Worm (Caenorhabditis elegans): ENCODE results near the gene gst-21.
A peak's percentile ranks its signal among the peaks of the same experiment; 100 is the strongest.

gst-21 gene

DNA sequence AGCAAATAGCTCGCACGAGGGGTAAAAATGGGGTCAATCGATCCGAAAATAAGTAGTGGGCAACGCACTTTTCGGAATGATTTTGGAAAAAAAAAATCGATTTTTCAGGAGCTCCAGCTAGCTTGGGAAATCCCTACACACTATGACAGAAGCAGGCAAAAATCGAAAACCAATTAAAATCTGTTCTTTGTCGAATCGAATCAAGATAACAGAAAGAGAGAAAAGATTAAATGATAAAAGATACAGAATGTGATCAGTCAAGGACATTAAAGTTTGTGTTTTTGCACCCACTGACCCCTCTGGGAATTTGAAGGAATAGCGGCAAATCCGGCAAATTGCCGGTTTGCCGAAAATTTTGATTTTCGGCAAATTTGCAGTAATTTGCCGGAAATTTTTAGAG lies 35.6 kb upstream of the gst-21 start:
- TF ChIP-seq C06A6.2 (GFP tag; conservative IDR thresholded peaks at IDR 0.05) (no peak), ceh-27 (GFP tag; optimal IDR thresholded peaks at IDR 0.05) (no peak), ztf-3 (GFP tag; optimal IDR thresholded peaks at IDR 0.05) (no peak), let-526 (GFP tag; IDR thresholded peaks at IDR 0.05) (no peak), rcor-1 (GFP tag; IDR thresholded peaks at IDR 0.05) (no peak), ama-1 (optimal IDR thresholded peaks at IDR 0.05) (no peak), ama-1 (GFP tag; optimal IDR thresholded peaks at IDR 0.05) (no peak), ekl-4 (GFP tag; IDR thresholded peaks at IDR 0.05) (no peak), snpc-1.1 (tag; optimal IDR thresholded peaks at IDR 0.05; ENCODE audit: insufficient read depth) (no peak), F22D6.2 (tag; optimal IDR thresholded peaks at IDR 0.05) (no peak), madf-8 (GFP tag; conservative IDR thresholded peaks at IDR 0.05) (no peak), hmg-1.2 (GFP tag; IDR thresholded peaks at IDR 0.05) (no peak), hlh-12 (tag; optimal IDR thresholded peaks at IDR 0.05) (no peak), mes-4 (tag; optimal IDR thresholded peaks at IDR 0.05) (no peak), ztf-28 (GFP tag; IDR thresholded peaks at IDR 0.05) (no peak), sdz-38 (tag; optimal IDR thresholded peaks at IDR 0.05) (no peak), ccch-3 (GFP tag; optimal IDR thresholded peaks at IDR 0.05) (no peak)

DNA sequence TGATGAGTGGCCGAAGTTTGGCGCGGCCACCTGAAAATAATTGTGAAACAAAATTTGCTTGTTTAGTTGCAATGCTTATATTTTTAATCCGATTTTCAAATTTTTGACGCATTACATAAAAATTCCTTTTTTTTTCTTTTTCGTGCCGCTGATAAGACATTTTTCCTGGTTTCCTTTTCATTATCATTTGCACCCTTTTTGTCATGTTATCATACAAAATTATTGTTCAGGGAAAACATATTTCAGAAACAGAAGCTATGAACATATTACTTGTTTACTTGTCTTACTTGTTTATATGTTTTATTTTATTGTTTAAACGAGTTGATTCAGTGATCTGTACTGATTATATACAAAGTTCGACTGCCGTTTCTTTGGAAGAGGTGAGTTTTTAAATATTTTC lies 28.9 kb upstream of the gst-21 start, which contains the start of gene clec-205:
clec-205 (plus strand) TSS at position 212 of the 400 bp plus-strand sequence.
- TF ChIP-seq nhr-80 (tag; optimal IDR thresholded peaks at IDR 0.05) (peak; percentile 46), madf-10 (tag; optimal IDR thresholded peaks at IDR 0.05) (no peak)

DNA sequence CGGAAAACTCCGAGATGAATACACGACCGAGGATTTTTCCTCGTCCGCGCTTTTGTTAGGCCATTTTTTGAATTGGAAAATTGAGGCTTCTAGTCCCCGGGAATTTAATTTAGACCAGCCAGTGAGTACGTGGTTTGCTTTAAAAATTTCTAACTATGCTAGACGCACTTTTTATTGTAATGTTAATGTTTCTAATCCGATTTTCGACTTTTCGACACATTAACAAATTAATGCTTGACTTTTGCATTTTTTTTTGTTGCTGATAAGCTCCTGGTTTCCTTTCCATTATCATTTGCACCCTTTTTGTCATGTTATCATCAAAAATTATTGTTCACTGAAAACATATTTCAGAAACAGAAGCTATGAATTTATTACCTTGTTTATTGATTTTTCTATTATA lies 25.0 kb upstream of the gst-21 start, which contains the start of gene clec-204:
clec-204 (plus strand) TSS at position 301 of the 400 bp plus-strand sequence.
- peak; percentile 0 for TF ChIP-seq nhr-80 (tag; optimal IDR thresholded peaks at IDR 0.05)
- TF ChIP-seq lag-1 (GFP tag; IDR thresholded peaks at IDR 0.05): no peak

DNA sequence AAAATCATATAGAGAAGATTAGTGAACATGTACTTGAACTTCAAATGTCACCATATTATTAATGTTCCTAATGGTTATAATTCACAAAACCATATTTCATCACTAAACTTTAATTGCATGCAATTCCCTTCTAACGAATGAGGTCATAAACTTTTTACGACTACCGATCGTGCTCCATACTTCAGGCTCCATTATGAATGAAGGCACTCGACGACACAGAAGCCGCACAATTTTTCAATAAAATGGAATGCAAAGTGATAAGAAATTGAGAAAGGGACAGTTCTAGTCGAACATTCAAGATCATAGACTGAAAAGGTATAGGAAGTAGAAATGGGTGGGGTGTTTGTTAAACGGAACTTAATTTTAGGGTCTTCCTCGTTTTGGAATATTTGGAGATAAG lies 24.3 kb upstream of the gst-21 start:
- TF ChIP-seq snpc-1.3 (tag; optimal IDR thresholded peaks at IDR 0.05; ENCODE audit: insufficient read depth) (no peak), mxl-1 (tag; optimal IDR thresholded peaks at IDR 0.05) (no peak), K11D2.4 (GFP tag; IDR thresholded peaks at IDR 0.05) (no peak), dox-1 (GFP tag; IDR thresholded peaks at IDR 0.05) (no peak), nhr-80 (tag; optimal IDR thresholded peaks at IDR 0.05) (peak; percentile 32), fkh-3 (tag; optimal IDR thresholded peaks at IDR 0.05) (no peak), bed-2 (GFP tag; IDR thresholded peaks at IDR 0.05) (no peak), akir-1 (GFP tag; optimal IDR thresholded peaks at IDR 0.05) (no peak), Y56A3A.18 (GFP tag; IDR thresholded peaks at IDR 0.05) (no peak)

DNA sequence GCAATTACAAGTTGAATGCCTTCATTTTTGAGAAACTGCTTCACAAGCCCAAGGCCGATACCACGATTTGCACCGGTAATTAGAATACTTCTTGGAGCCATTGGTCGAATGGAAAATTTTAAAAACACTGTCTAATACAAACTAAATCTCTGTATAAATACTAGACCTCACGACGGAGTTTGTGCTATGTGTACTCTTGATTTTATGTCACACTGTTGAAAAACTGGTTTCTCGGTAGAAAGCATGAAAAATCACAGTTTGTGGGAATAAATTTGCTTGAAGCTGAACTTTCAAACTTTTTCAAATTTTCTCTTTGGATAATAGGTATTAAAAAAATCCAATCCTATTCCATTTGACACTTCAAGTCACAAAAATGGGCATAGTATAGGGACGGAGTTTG lies 23.8 kb upstream of the gst-21 start, which contains the start of gene ZK697.14:
ZK697.14 (minus strand) TSS at position 101 of the 400 bp plus-strand sequence.
- no peak for TF ChIP-seq lsy-27 (tag; optimal IDR thresholded peaks at IDR 0.05; ENCODE audit: borderline replicate concordance, insufficient read depth)
- TF ChIP-seq athp-1 (tag; optimal IDR thresholded peaks at IDR 0.05): no peak
- no peak for TF ChIP-seq madf-10 (tag; optimal IDR thresholded peaks at IDR 0.05)
- TF ChIP-seq nhr-27 (tag; optimal IDR thresholded peaks at IDR 0.05): no peak
- TF ChIP-seq ekl-4 (GFP tag; IDR thresholded peaks at IDR 0.05): no peak
- no peak for TF ChIP-seq gei-17 (GFP tag; optimal IDR thresholded peaks at IDR 0.05)
